ENCODE assay signal across 1 fruit fly cellular context in genomic region chr2L:20065516-20065915, dm6.
TF ChIP-seq lines count a peak whose summit lies in the region.

Gene vls (minus strand): TSS chr2L:20065679.

TF ChIP-seq in whole organism, embryonic, 481 proteins besides CTCF, POLR2A, EP300 and RAD21 (continued from another document and continues in another):
- TF ChIP-seq CG16813 (GFP tag; IDR thresholded peaks at IDR 0.05; lab: Robert Waterston, UW; ENCODE audit: partially characterized antibody) (peak; percentile 72), sr (GFP tag; IDR thresholded peaks at IDR 0.05; lab: Robert Waterston, UW) (no peak), CG17912 (GFP tag; optimal IDR thresholded peaks at IDR 0.05; lab: Kevin White, UChicago) (no peak), CG3281 (GFP tag; optimal IDR thresholded peaks at IDR 0.05; lab: Kevin White, UChicago) (no peak), CG13775 (GFP tag; optimal IDR thresholded peaks at IDR 0.05; lab: Kevin White, UChicago) (no peak), corto (GFP tag; optimal IDR thresholded peaks at IDR 0.05; lab: Kevin White, UChicago) (no peak), Bgb (GFP tag; IDR thresholded peaks at IDR 0.05; lab: Robert Waterston, UW; ENCODE audit: partially characterized antibody) (peak; percentile 80), fu2 (GFP tag; optimal IDR thresholded peaks at IDR 0.05; lab: Kevin White, UChicago) (no peak), maf-S (GFP tag; optimal IDR thresholded peaks at IDR 0.05; lab: Kevin White, UChicago) (no peak), CG34422 (GFP tag; IDR thresholded peaks at IDR 0.05; lab: Robert Waterston, UW) (no peak), CG14050 (GFP tag; IDR thresholded peaks at IDR 0.05; lab: Robert Waterston, UW) (no peak), Antp (GFP tag; optimal IDR thresholded peaks at IDR 0.05; lab: Kevin White, UChicago) (no peak), Atf3 (GFP tag; optimal IDR thresholded peaks at IDR 0.05; lab: Kevin White, UChicago) (no peak), CG12104 (GFP tag; optimal IDR thresholded peaks at IDR 0.05; lab: Kevin White, UChicago) (no peak), NC2α (GFP tag; optimal IDR thresholded peaks at IDR 0.05; lab: Kevin White, UChicago) (no peak), pan (optimal IDR thresholded peaks at IDR 0.05; lab: Kevin White, UChicago) (no peak), pan (GFP tag; optimal IDR thresholded peaks at IDR 0.05 in 1 of 2, IDR thresholded peaks at IDR 0.05 in 1 of 2) (no peak), emc (GFP tag; optimal IDR thresholded peaks at IDR 0.05; lab: Kevin White, UChicago) (no peak), caup (GFP tag; optimal IDR thresholded peaks at IDR 0.05; lab: Kevin White, UChicago; ENCODE audit: severe bottlenecking) (no peak), sisA (GFP tag; IDR thresholded peaks at IDR 0.05; lab: Robert Waterston, UW) (no peak), ci (GFP tag; IDR thresholded peaks at IDR 0.05; lab: Robert Waterston, UW) (no peak), dmrt99B (tag; optimal IDR thresholded peaks at IDR 0.05; lab: Kevin White, UChicago) (no peak), CG15073 (GFP tag; optimal IDR thresholded peaks at IDR 0.05; lab: Kevin White, UChicago) (no peak), CG6272 (GFP tag; IDR thresholded peaks at IDR 0.05; lab: Robert Waterston, UW) (no peak), stwl (tag; optimal IDR thresholded peaks at IDR 0.05; lab: Kevin White, UChicago) (peak; percentile 18), pita (GFP tag; optimal IDR thresholded peaks at IDR 0.05; lab: Kevin White, UChicago) (no peak), CG12155 (GFP tag; optimal IDR thresholded peaks at IDR 0.05; lab: Kevin White, UChicago) (no peak), D19A (tag; optimal IDR thresholded peaks at IDR 0.05; lab: Kevin White, UChicago) (peak; percentile 39), CG11456 (GFP tag; IDR thresholded peaks at IDR 0.05; lab: Robert Waterston, UW) (no peak), seq (GFP tag; IDR thresholded peaks at IDR 0.05; lab: Robert Waterston, UW) (no peak), Dll (GFP tag; IDR thresholded peaks at IDR 0.05; lab: Robert Waterston, UW; ENCODE audit: partially characterized antibody) (peak; percentile 87), Hr78 (GFP tag; optimal IDR thresholded peaks at IDR 0.05; lab: Kevin White, UChicago) (no peak), Dref (GFP tag; IDR thresholded peaks at IDR 0.05; lab: Robert Waterston, UW) (peak; percentile 85), CG15696 (tag; optimal IDR thresholded peaks at IDR 0.05; lab: Kevin White, UChicago) (no peak), ap (GFP tag; IDR thresholded peaks at IDR 0.05; lab: Robert Waterston, UW) (no peak), CG17359 (tag; optimal IDR thresholded peaks at IDR 0.05; lab: Kevin White, UChicago) (peak; percentile 93), HmgD (GFP tag; optimal IDR thresholded peaks at IDR 0.05; lab: Kevin White, UChicago) (no peak), tll (GFP tag; optimal IDR thresholded peaks at IDR 0.05; lab: Kevin White, UChicago) (no peak), CG12942 (GFP tag; optimal IDR thresholded peaks at IDR 0.05; lab: Kevin White, UChicago) (no peak), sob (GFP tag; IDR thresholded peaks at IDR 0.05; lab: Robert Waterston, UW) (no peak), pzg (GFP tag; optimal IDR thresholded peaks at IDR 0.05; lab: Kevin White, UChicago) (peak; percentile 31), Poxn (GFP tag; IDR thresholded peaks at IDR 0.05; lab: Robert Waterston, UW) (no peak), CG12769 (tag; optimal IDR thresholded peaks at IDR 0.05; lab: Kevin White, UChicago) (no peak), slbo (GFP tag; IDR thresholded peaks at IDR 0.05; lab: Robert Waterston, UW) (no peak), amos (GFP tag; IDR thresholded peaks at IDR 0.05; lab: Robert Waterston, UW; ENCODE audit: partially characterized antibody) (peak; percentile 78), crol (GFP tag; IDR thresholded peaks at IDR 0.05; lab: Robert Waterston, UW) (no peak), crc (GFP tag; optimal IDR thresholded peaks at IDR 0.05; lab: Kevin White, UChicago) (no peak), CG16779 (GFP tag; IDR thresholded peaks at IDR 0.05; lab: Robert Waterston, UW) (no peak), ac (GFP tag; optimal IDR thresholded peaks at IDR 0.05; lab: Kevin White, UChicago) (no peak), BtbVII (GFP tag; optimal IDR thresholded peaks at IDR 0.05; lab: Kevin White, UChicago) (no peak), NfI (GFP tag; optimal IDR thresholded peaks at IDR 0.05; lab: Kevin White, UChicago) (no peak), en (GFP tag; optimal IDR thresholded peaks at IDR 0.05; lab: Kevin White, UChicago) (no peak), tna (GFP tag; IDR thresholded peaks at IDR 0.05; lab: Robert Waterston, UW; ENCODE audit: partially characterized antibody) (peak; percentile 52; the same call in 1 of the 2 replicates), az2 (GFP tag; optimal IDR thresholded peaks at IDR 0.05; lab: Kevin White, UChicago) (no peak), onecut (GFP tag; IDR thresholded peaks at IDR 0.05; lab: Robert Waterston, UW) (no peak), hbn (GFP tag; IDR thresholded peaks at IDR 0.05; lab: Robert Waterston, UW; ENCODE audit: partially characterized antibody) (peak; percentile 83), CG11093 (GFP tag; IDR thresholded peaks at IDR 0.05; lab: Robert Waterston, UW) (no peak), btn (GFP tag; optimal IDR thresholded peaks at IDR 0.05; lab: Kevin White, UChicago) (no peak), Side (GFP tag; optimal IDR thresholded peaks at IDR 0.05; lab: Kevin White, UChicago) (no peak), CG2199 (GFP tag; IDR thresholded peaks at IDR 0.05; lab: Robert Waterston, UW) (no peak), exex (tag; optimal IDR thresholded peaks at IDR 0.05; lab: Kevin White, UChicago) (no peak), Meics (GFP tag; optimal IDR thresholded peaks at IDR 0.05; lab: Kevin White, UChicago) (no peak), Taf1 (GFP tag; IDR thresholded peaks at IDR 0.05; lab: Robert Waterston, UW) (no peak), CG15514 (GFP tag; optimal IDR thresholded peaks at IDR 0.05; lab: Kevin White, UChicago) (peak; percentile 12), lov (optimal IDR thresholded peaks at IDR 0.05; lab: Kevin White, UChicago) (no peak), lov (GFP tag; IDR thresholded peaks at IDR 0.05; lab: Robert Waterston, UW) (no peak), gcm2 (GFP tag; optimal IDR thresholded peaks at IDR 0.05; lab: Kevin White, UChicago) (no peak), HHEX (GFP tag; optimal IDR thresholded peaks at IDR 0.05; lab: Kevin White, UChicago) (no peak), pb (GFP tag; optimal IDR thresholded peaks at IDR 0.05; lab: Kevin White, UChicago) (no peak), scrt (GFP tag; optimal IDR thresholded peaks at IDR 0.05; lab: Kevin White, UChicago) (no peak), ab (GFP tag; optimal IDR thresholded peaks at IDR 0.05; lab: Kevin White, UChicago) (no peak), toy (GFP tag; IDR thresholded peaks at IDR 0.05; lab: Robert Waterston, UW) (no peak), CG5245 (GFP tag; optimal IDR thresholded peaks at IDR 0.05; lab: Kevin White, UChicago) (no peak), vvl (GFP tag; IDR thresholded peaks at IDR 0.05; lab: Robert Waterston, UW) (no peak), CG13424 (tag; optimal IDR thresholded peaks at IDR 0.05; lab: Kevin White, UChicago) (no peak), CG15011 (GFP tag; optimal IDR thresholded peaks at IDR 0.05; lab: Kevin White, UChicago) (no peak), Hr39 (optimal IDR thresholded peaks at IDR 0.05; lab: Kevin White, UChicago) (no peak), CG16815 (GFP tag; optimal IDR thresholded peaks at IDR 0.05; lab: Kevin White, UChicago) (no peak), yki (optimal IDR thresholded peaks at IDR 0.05; lab: Kevin White, UChicago) (no peak), zfh1 (GFP tag; IDR thresholded peaks at IDR 0.05; lab: Robert Waterston, UW) (no peak), HLH3B (GFP tag; IDR thresholded peaks at IDR 0.05; lab: Robert Waterston, UW) (no peak), klu (GFP tag; IDR thresholded peaks at IDR 0.05; lab: Robert Waterston, UW) (no peak), CG5180 (GFP tag; optimal IDR thresholded peaks at IDR 0.05; lab: Kevin White, UChicago) (no peak), CG14710 (tag; optimal IDR thresholded peaks at IDR 0.05; lab: Kevin White, UChicago) (no peak), CG9876 (GFP tag; optimal IDR thresholded peaks at IDR 0.05; lab: Kevin White, UChicago) (no peak), CG4707 (GFP tag; optimal IDR thresholded peaks at IDR 0.05; lab: Kevin White, UChicago) (no peak), Xrp1 (GFP tag; IDR thresholded peaks at IDR 0.05; lab: Robert Waterston, UW) (no peak), CG8944 (GFP tag; optimal IDR thresholded peaks at IDR 0.05; lab: Kevin White, UChicago) (no peak), CG14860 (GFP tag; IDR thresholded peaks at IDR 0.05; lab: Robert Waterston, UW; ENCODE audit: partially characterized antibody) (peak; percentile 73), Doc3 (GFP tag; IDR thresholded peaks at IDR 0.05; lab: Robert Waterston, UW; ENCODE audit: partially characterized antibody) (peak; percentile 82), CG8924 (tag; optimal IDR thresholded peaks at IDR 0.05; lab: Kevin White, UChicago) (no peak), TFAM (GFP tag; optimal IDR thresholded peaks at IDR 0.05; lab: Kevin White, UChicago) (no peak), CG18262 (tag; optimal IDR thresholded peaks at IDR 0.05; lab: Kevin White, UChicago) (no peak), CG10209 (GFP tag; optimal IDR thresholded peaks at IDR 0.05; lab: Kevin White, UChicago) (no peak), Neu2 (GFP tag; optimal IDR thresholded peaks at IDR 0.05; lab: Kevin White, UChicago; ENCODE audit: borderline replicate concordance) (no peak), MESR4 (GFP tag; optimal IDR thresholded peaks at IDR 0.05; lab: Kevin White, UChicago) (peak; percentile 33), Trl (optimal IDR thresholded peaks at IDR 0.05; lab: Kevin White, UChicago) (no peak), Trl (GFP tag; optimal IDR thresholded peaks at IDR 0.05; lab: Kevin White, UChicago) (no peak), trem (tag; optimal IDR thresholded peaks at IDR 0.05; lab: Kevin White, UChicago) (peak; percentile 29), schlank (tag; optimal IDR thresholded peaks at IDR 0.05; lab: Kevin White, UChicago) (no peak), chinmo (GFP tag; IDR thresholded peaks at IDR 0.05; lab: Robert Waterston, UW; ENCODE audit: partially characterized antibody) (no peak), CG33557 (GFP tag; optimal IDR thresholded peaks at IDR 0.05; lab: Kevin White, UChicago) (no peak), CG7963 (GFP tag; IDR thresholded peaks at IDR 0.05; lab: Robert Waterston, UW; ENCODE audit: partially characterized antibody) (peak; percentile 55; the same call in 1 of the 3 replicates), MTF-1 (GFP tag; optimal IDR thresholded peaks at IDR 0.05; lab: Kevin White, UChicago; ENCODE audit: borderline replicate concordance) (no peak), PHDP (tag; optimal IDR thresholded peaks at IDR 0.05; lab: Kevin White, UChicago) (no peak), abd-A (tag; optimal IDR thresholded peaks at IDR 0.05; lab: Kevin White, UChicago) (no peak), CG8281 (tag; optimal IDR thresholded peaks at IDR 0.05; lab: Kevin White, UChicago) (no peak), CG3726 (GFP tag; IDR thresholded peaks at IDR 0.05; lab: Robert Waterston, UW) (no peak), Fer2 (tag; optimal IDR thresholded peaks at IDR 0.05; lab: Kevin White, UChicago) (no peak), CG7745 (tag; optimal IDR thresholded peaks at IDR 0.05; lab: Kevin White, UChicago) (no peak), Scr (GFP tag; IDR thresholded peaks at IDR 0.05; lab: Robert Waterston, UW; ENCODE audit: partially characterized antibody) (peak; percentile 82), CG10979 (tag; optimal IDR thresholded peaks at IDR 0.05; lab: Kevin White, UChicago) (no peak), CG11695 (GFP tag; IDR thresholded peaks at IDR 0.05; lab: Robert Waterston, UW) (no peak), nau (GFP tag; optimal IDR thresholded peaks at IDR 0.05; lab: Kevin White, UChicago) (no peak), YL-1 (GFP tag; optimal IDR thresholded peaks at IDR 0.05; lab: Kevin White, UChicago) (no peak), Tbp (GFP tag; optimal IDR thresholded peaks at IDR 0.05; lab: Kevin White, UChicago) (no peak), Mad (GFP tag; optimal IDR thresholded peaks at IDR 0.05; lab: Kevin White, UChicago) (no peak), Sry-δ (GFP tag; optimal IDR thresholded peaks at IDR 0.05; lab: Kevin White, UChicago) (peak; percentile 68), CG2129 (GFP tag; IDR thresholded peaks at IDR 0.05; lab: Robert Waterston, UW; ENCODE audit: partially characterized antibody) (peak; percentile 60), da (GFP tag; optimal IDR thresholded peaks at IDR 0.05; lab: Kevin White, UChicago) (no peak), Nf-YC (tag; optimal IDR thresholded peaks at IDR 0.05; lab: Kevin White, UChicago) (no peak), Myb (GFP tag; optimal IDR thresholded peaks at IDR 0.05; lab: Kevin White, UChicago) (peak; percentile 60), NK7.1 (GFP tag; optimal IDR thresholded peaks at IDR 0.05; lab: Kevin White, UChicago) (no peak), CG9797 (GFP tag; optimal IDR thresholded peaks at IDR 0.05; lab: Kevin White, UChicago) (no peak), Jarid2 (GFP tag; optimal IDR thresholded peaks at IDR 0.05; lab: Kevin White, UChicago) (no peak), CG15269 (tag; optimal IDR thresholded peaks at IDR 0.05; lab: Kevin White, UChicago) (no peak), Ets65A (GFP tag; lab: Kevin White, UChicago) (no peak), CG10462 (GFP tag; optimal IDR thresholded peaks at IDR 0.05; lab: Kevin White, UChicago) (no peak), nerfin-2 (GFP tag; IDR thresholded peaks at IDR 0.05; lab: Robert Waterston, UW; ENCODE audit: partially characterized antibody) (peak; percentile 63), CG9727 (GFP tag; optimal IDR thresholded peaks at IDR 0.05; lab: Kevin White, UChicago) (no peak), trh (GFP tag; optimal IDR thresholded peaks at IDR 0.05; lab: Kevin White, UChicago) (no peak), Atf-2 (GFP tag; optimal IDR thresholded peaks at IDR 0.05; lab: Kevin White, UChicago) (no peak), Fer1 (GFP tag; optimal IDR thresholded peaks at IDR 0.05; lab: Kevin White, UChicago) (no peak), Hr51 (GFP tag; optimal IDR thresholded peaks at IDR 0.05; lab: Kevin White, UChicago) (no peak), CG10267 (tag; optimal IDR thresholded peaks at IDR 0.05; lab: Kevin White, UChicago) (no peak), HmgZ (tag; optimal IDR thresholded peaks at IDR 0.05; lab: Kevin White, UChicago) (no peak), CG6791 (GFP tag; IDR thresholded peaks at IDR 0.05; lab: Robert Waterston, UW; ENCODE audit: partially characterized antibody) (peak; percentile 79)
